Worm (Caenorhabditis elegans) whole organism, L2 larva: ENCODE data around the gene F15B9.6.

Experiments used
- R02D3.7 ChIP-seq: fragments of 150-350 bp; optimal IDR thresholded peaks from 2 replicates; lab custom pipeline; 2014; ENCODE audit warnings: missing biosample characterization, missing genetic modification characterization
- alr-1 ChIP-seq: fragments of 150-350 bp; optimal IDR thresholded peaks from 2 replicates; lab custom pipeline; 2014; ENCODE audit warnings: missing biosample characterization, missing genetic modification characterization
- ceh-82 ChIP-seq: fragments of 150-350 bp; optimal IDR thresholded peaks from 2 replicates; lab custom pipeline; 2014; ENCODE audit warnings: missing biosample characterization, missing genetic modification characterization
- crh-2 ChIP-seq: sonication (generic microtip); optimal IDR thresholded peaks from 2 replicates; lab custom pipeline; 2017; ENCODE audit warnings: missing biosample characterization, missing genetic modification characterization
- gmeb-1 ChIP-seq: fragments of 150-350 bp; optimal IDR thresholded peaks from 2 replicates; lab custom pipeline; 2014; ENCODE audit warnings: missing biosample characterization, missing genetic modification characterization
- lin-13 ChIP-seq: fragments of 150-350 bp; optimal IDR thresholded peaks from 2 replicates; lab custom pipeline; 2014; ENCODE audit warnings: missing biosample characterization, missing genetic modification reagents, missing genetic modification characterization
- nhr-11 ChIP-seq: fragments of 150-350 bp; optimal IDR thresholded peaks from 2 replicates; lab custom pipeline; 2014; ENCODE audit warnings: missing biosample characterization, missing genetic modification characterization
- nhr-129 ChIP-seq: fragments of 150-350 bp; optimal IDR thresholded peaks from 2 replicates; lab custom pipeline; 2014; ENCODE audit warnings: missing biosample characterization, missing genetic modification characterization
- nhr-21 ChIP-seq: fragments of 150-350 bp; optimal IDR thresholded peaks from 2 replicates; lab custom pipeline; 2014; ENCODE audit warnings: missing biosample characterization, missing genetic modification characterization
- nhr-23 ChIP-seq: fragments of 150-350 bp; optimal IDR thresholded peaks from 2 replicates; lab custom pipeline; 2014; ENCODE audit warnings: missing biosample characterization, missing genetic modification reagents, missing genetic modification characterization
- nhr-237 ChIP-seq: fragments of 150-350 bp; optimal IDR thresholded peaks from 2 replicates; lab custom pipeline; 2014; ENCODE audit warnings: missing biosample characterization, missing genetic modification characterization
- nhr-25 ChIP-seq: fragments of 150-350 bp; sonication (generic microtip); optimal IDR thresholded peaks from 3 replicates; lab custom pipeline; 2014; ENCODE audit warnings: missing biosample characterization, missing genetic modification characterization
- snpc-4 ChIP-seq: fragments of 150-350 bp; optimal IDR thresholded peaks from 2 replicates; lab custom pipeline; 2014; ENCODE audit warnings: missing biosample characterization, missing genetic modification characterization

DNA sequence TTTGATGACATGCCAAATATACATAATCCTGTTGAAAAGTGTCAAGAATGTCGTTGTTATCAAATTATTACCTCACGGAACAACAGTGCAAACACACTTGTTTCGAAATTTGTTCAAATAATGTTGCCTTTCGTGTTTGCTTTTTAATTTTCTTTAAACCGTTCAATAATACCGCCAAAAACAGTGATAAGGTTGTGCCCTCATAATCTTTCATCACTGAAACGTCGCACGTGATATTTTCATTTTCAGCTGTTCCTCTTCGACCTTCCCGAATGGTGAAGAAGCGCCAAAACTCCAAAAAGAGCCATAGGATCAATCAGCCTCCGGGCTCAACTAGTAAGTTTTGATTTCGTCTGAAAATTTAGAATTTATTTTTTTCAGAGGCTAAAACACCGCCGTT is 11.9 kb upstream of the F15B9.6 start, which contains the start of gene inft-2:
- TF ChIP-seq nhr-25 (tag; lab: Kevin White, UChicago) (no peak), nhr-23 (tag; lab: Kevin White, UChicago) (no peak), nhr-129 (tag; lab: Kevin White, UChicago) (no peak), snpc-4 (tag; lab: Kevin White, UChicago) (no peak), alr-1 (tag; lab: Kevin White, UChicago) (no peak), crh-2 (tag; lab: Kevin White, UChicago) (no peak), R02D3.7 (tag; lab: Kevin White, UChicago) (no peak), nhr-237 (no peak), ceh-82 (tag; lab: Kevin White, UChicago) (no peak), nhr-21 (tag; lab: Kevin White, UChicago) (no peak), gmeb-1 (tag; lab: Kevin White, UChicago) (no peak), nhr-11 (tag; lab: Kevin White, UChicago) (no peak), lin-13 (GFP tag; lab: Kevin White, UChicago) (no peak)
